Worm (Caenorhabditis elegans) whole organism, L2 larva: ENCODE measurements around the gene C37E2.10.

Experiments used
- C34F6.9 ChIP-seq: fragments of 150-350 bp; optimal IDR thresholded peaks from 2 replicates; lab custom pipeline; 2014; ENCODE audit warnings: missing biosample characterization, missing genetic modification characterization
- F13H6.1 ChIP-seq: sonication (generic microtip); optimal IDR thresholded peaks from 2 replicates; lab custom pipeline; 2016; ENCODE audit warnings: missing genetic modification characterization, missing compliant biosample characterization
- R02D3.7 ChIP-seq: fragments of 150-350 bp; optimal IDR thresholded peaks from 2 replicates; lab custom pipeline; 2014; ENCODE audit warnings: missing biosample characterization, missing genetic modification characterization
- Y55F3AM.14 ChIP-seq: fragments of 200-800 bp; sonication (Bioruptor generic); optimal IDR thresholded peaks from 2 replicates; lab custom pipeline; 2018; ENCODE audit warnings: mild to moderate bottlenecking, missing genetic modification characterization, missing compliant biosample characterization
- ZK546.5 ChIP-seq: sonication (generic microtip); optimal IDR thresholded peaks from 2 replicates; lab custom pipeline; 2017; ENCODE audit warnings: missing biosample characterization, missing genetic modification characterization
- alr-1 ChIP-seq: fragments of 150-350 bp; optimal IDR thresholded peaks from 2 replicates; lab custom pipeline; 2014; ENCODE audit warnings: missing biosample characterization, missing genetic modification characterization
- aly-2 ChIP-seq: fragments of 150-350 bp; optimal IDR thresholded peaks from 2 replicates; lab custom pipeline; 2014; ENCODE audit warnings: missing biosample characterization, missing genetic modification characterization
- ama-1 ChIP-seq: fragments of 150-350 bp; optimal IDR thresholded peaks from 2 replicates; lab custom pipeline; 2018; ENCODE audit warnings: inconsistent platforms
- blmp-1 ChIP-seq: sonication (generic microtip); optimal IDR thresholded peaks from 2 replicates; lab custom pipeline; 2017; ENCODE audit warnings: missing genetic modification characterization, mild to moderate bottlenecking, missing compliant biosample characterization, antibody characterized with exemption, moderate library complexity; ENCODE audit not compliant: insufficient read depth
- ceh-82 ChIP-seq: fragments of 150-350 bp; optimal IDR thresholded peaks from 2 replicates; lab custom pipeline; 2014; ENCODE audit warnings: missing biosample characterization, missing genetic modification characterization
- crh-2 ChIP-seq: sonication (generic microtip); optimal IDR thresholded peaks from 2 replicates; lab custom pipeline; 2017; ENCODE audit warnings: missing biosample characterization, missing genetic modification characterization
- dmd-4 ChIP-seq: sonication (generic microtip); optimal IDR thresholded peaks from 2 replicates; lab custom pipeline; 2017; ENCODE audit warnings: missing biosample characterization, missing genetic modification characterization
- egl-27 ChIP-seq: sonication (generic microtip); optimal IDR thresholded peaks from 3 replicates; lab custom pipeline; 2017; ENCODE audit warnings: missing biosample characterization, missing genetic modification reagents, missing genetic modification characterization
- elt-1 ChIP-seq: fragments of 150-350 bp; optimal IDR thresholded peaks from 2 replicates; lab custom pipeline; 2014; ENCODE audit warnings: missing biosample characterization, missing genetic modification characterization
- elt-3 ChIP-seq: sonication (generic microtip); optimal IDR thresholded peaks from 2 replicates; lab custom pipeline; 2017; ENCODE audit warnings: missing biosample characterization, missing genetic modification characterization
- fos-1 ChIP-seq: fragments of 150-350 bp; optimal IDR thresholded peaks from 2 replicates; lab custom pipeline; 2014; ENCODE audit warnings: missing biosample characterization, missing genetic modification characterization
- gmeb-1 ChIP-seq: fragments of 150-350 bp; optimal IDR thresholded peaks from 2 replicates; lab custom pipeline; 2014; ENCODE audit warnings: missing biosample characterization, missing genetic modification characterization
- lin-13 ChIP-seq: fragments of 150-350 bp; optimal IDR thresholded peaks from 2 replicates; lab custom pipeline; 2014; ENCODE audit warnings: missing biosample characterization, missing genetic modification reagents, missing genetic modification characterization
- mbf-1 ChIP-seq: sonication (generic microtip); optimal IDR thresholded peaks from 2 replicates; lab custom pipeline; 2017; ENCODE audit warnings: missing biosample characterization, missing genetic modification characterization
- nhr-10 ChIP-seq: sonication (generic microtip); optimal IDR thresholded peaks from 2 replicates; lab custom pipeline; 2017; ENCODE audit warnings: missing biosample characterization, missing genetic modification characterization
- nhr-11 ChIP-seq: fragments of 150-350 bp; optimal IDR thresholded peaks from 2 replicates; lab custom pipeline; 2014; ENCODE audit warnings: missing biosample characterization, missing genetic modification characterization
- nhr-12 ChIP-seq: fragments of 150-350 bp; optimal IDR thresholded peaks from 2 replicates; lab custom pipeline; 2014; ENCODE audit warnings: missing biosample characterization, missing genetic modification characterization
- nhr-129 ChIP-seq: fragments of 150-350 bp; optimal IDR thresholded peaks from 2 replicates; lab custom pipeline; 2014; ENCODE audit warnings: missing biosample characterization, missing genetic modification characterization
- nhr-21 ChIP-seq: fragments of 150-350 bp; optimal IDR thresholded peaks from 2 replicates; lab custom pipeline; 2014; ENCODE audit warnings: missing biosample characterization, missing genetic modification characterization
- nhr-23 ChIP-seq: fragments of 150-350 bp; optimal IDR thresholded peaks from 2 replicates; lab custom pipeline; 2014; ENCODE audit warnings: missing biosample characterization, missing genetic modification reagents, missing genetic modification characterization
- nhr-237 ChIP-seq: fragments of 150-350 bp; optimal IDR thresholded peaks from 2 replicates; lab custom pipeline; 2014; ENCODE audit warnings: missing biosample characterization, missing genetic modification characterization
- nhr-6 ChIP-seq: fragments of 150-350 bp; optimal IDR thresholded peaks from 2 replicates; lab custom pipeline; 2014; ENCODE audit warnings: missing biosample characterization, missing genetic modification characterization
- nhr-77 ChIP-seq: fragments of 150-350 bp; optimal IDR thresholded peaks from 2 replicates; lab custom pipeline; 2014; ENCODE audit warnings: missing biosample characterization, missing genetic modification characterization
- peb-1 ChIP-seq: fragments of 150-350 bp; optimal IDR thresholded peaks from 2 replicates; lab custom pipeline; 2014; ENCODE audit warnings: missing biosample characterization, missing genetic modification characterization
- skn-1 ChIP-seq: sonication (generic microtip); optimal IDR thresholded peaks from 2 replicates; lab custom pipeline; 2017; ENCODE audit warnings: missing biosample characterization, missing genetic modification characterization
- sma-3 ChIP-seq: sonication (generic microtip); optimal IDR thresholded peaks from 2 replicates; lab custom pipeline; 2016; ENCODE audit warnings: missing genetic modification reagents, missing genetic modification characterization, missing compliant biosample characterization
- sma-9 ChIP-seq, 2 experiments: fragments of 150-350 bp in 1 of 2; sonication (generic microtip) in 1 of 2; optimal IDR thresholded peaks; 2 replicates each; lab custom pipeline; 2014 to 2016; ENCODE audit warnings: missing genetic modification characterization in 2 of 2, mild to moderate bottlenecking in 1 of 2, missing biosample characterization in 1 of 2, missing compliant biosample characterization in 1 of 2, missing genetic modification reagents in 1 of 2, moderate library complexity in 1 of 2
- snpc-4 ChIP-seq: fragments of 150-350 bp; optimal IDR thresholded peaks from 2 replicates; lab custom pipeline; 2014; ENCODE audit warnings: missing biosample characterization, missing genetic modification characterization
- unc-39 ChIP-seq: fragments of 150-350 bp; optimal IDR thresholded peaks from 2 replicates; lab custom pipeline; 2014; ENCODE audit warnings: missing biosample characterization, missing genetic modification characterization
- unc-62 ChIP-seq: fragments of 150-350 bp; optimal IDR thresholded peaks from 2 replicates; lab custom pipeline; 2014; ENCODE audit warnings: missing biosample characterization, missing genetic modification reagents, missing genetic modification characterization
- ztf-1 ChIP-seq: fragments of 200-800 bp; sonication (Bioruptor generic); conservative IDR thresholded peaks from 2 replicates; pipeline ENCODE4 v1.3.6; 2022; ENCODE audit warnings: missing genetic modification characterization, missing compliant biosample characterization
- ztf-11 ChIP-seq: sonication (generic microtip); optimal IDR thresholded peaks from 2 replicates; lab custom pipeline; 2017; ENCODE audit warnings: missing biosample characterization, missing genetic modification characterization

Gene C37E2.10

ce11 chrX:14214520-14215023, 35.8 kb downstream of the C37E2.10 start, which contains the start of gene K06G5.1:
TSS of gene K06G5.1 (plus strand) at chrX:14214973.
- no peak for TF ChIP-seq elt-3
- TF ChIP-seq nhr-129 (tag; lab: Kevin White, UChicago) = no peak
- no peak for TF ChIP-seq nhr-77
- TF ChIP-seq crh-2 (tag; lab: Kevin White, UChicago) = peak; percentile 71
- TF ChIP-seq mbf-1 (tag; lab: Kevin White, UChicago) = no peak
- no peak for TF ChIP-seq nhr-6 (tag; lab: Kevin White, UChicago)
- TF ChIP-seq ZK546.5 (tag; lab: Kevin White, UChicago) = no peak
- TF ChIP-seq aly-2 (tag; lab: Kevin White, UChicago) = no peak
- peak; percentile 99 for TF ChIP-seq fos-1 (tag; lab: Kevin White, UChicago)
- TF ChIP-seq ztf-11 (tag; lab: Kevin White, UChicago) = no peak
- no peak for TF ChIP-seq nhr-11 (tag; lab: Kevin White, UChicago)
- TF ChIP-seq gmeb-1 (tag; lab: Kevin White, UChicago) = peak; percentile 35
- peak; percentile 60 for TF ChIP-seq sma-9 (GFP tag; optimal IDR thresholded peaks at IDR 0.05; lab: Kevin White, UChicago)
- no peak for TF ChIP-seq sma-9 (tag; optimal IDR thresholded peaks at IDR 0.05; lab: Kevin White, UChicago)
- TF ChIP-seq skn-1 (tag; lab: Kevin White, UChicago) = peak; percentile 25
- no peak for TF ChIP-seq R02D3.7 (tag; lab: Kevin White, UChicago)
- no peak for TF ChIP-seq nhr-10 (tag; lab: Kevin White, UChicago)
- TF ChIP-seq lin-13 (GFP tag; lab: Kevin White, UChicago) = no peak
- TF ChIP-seq ama-1 = no peak
- no peak for TF ChIP-seq alr-1 (tag; lab: Kevin White, UChicago)
- TF ChIP-seq blmp-1 = no peak
- no peak for TF ChIP-seq nhr-237 (tag; lab: Kevin White, UChicago)
- no peak for TF ChIP-seq ztf-1
- no peak for TF ChIP-seq C34F6.9
- TF ChIP-seq unc-62 (GFP tag; lab: Kevin White, UChicago) = no peak
- TF ChIP-seq nhr-12 (tag; lab: Kevin White, UChicago) = no peak
- peak; percentile 21 for TF ChIP-seq F13H6.1 (tag; lab: Kevin White, UChicago)
- TF ChIP-seq Y55F3AM.14 (GFP tag; lab: Kevin White, UChicago) = no peak
- TF ChIP-seq egl-27 (tag; lab: Kevin White, UChicago) = no peak
- no peak for TF ChIP-seq nhr-21 (tag; lab: Kevin White, UChicago)

ce11 chrX:14223156-14223555, 44.4 kb downstream of the C37E2.10 start, which contains the start of gene K06G5.3:
TSS of gene K06G5.3 (minus strand) at chrX:14223256.
- TF ChIP-seq nhr-12 (tag; lab: Kevin White, UChicago) (no peak), skn-1 (tag; lab: Kevin White, UChicago) (no peak), nhr-10 (tag; lab: Kevin White, UChicago) (no peak), R02D3.7 (tag; lab: Kevin White, UChicago) (no peak)

ce11 chrX:14225273-14225672, 46.5 kb downstream of the C37E2.10 start, which contains the start of gene cyp-13B2:
TSS of gene cyp-13B2 (plus strand) at chrX:14225573.
- TF ChIP-seq ceh-82 (tag; lab: Kevin White, UChicago) = no peak
- no peak for TF ChIP-seq ZK546.5 (tag; lab: Kevin White, UChicago)

ce11 chrX:14228764-14229163, 50.0 kb downstream of the C37E2.10 start:
- TF ChIP-seq ZK546.5 (tag; lab: Kevin White, UChicago) (no peak), nhr-23 (tag; lab: Kevin White, UChicago) (no peak), elt-3 (no peak), elt-1 (tag; lab: Kevin White, UChicago) (no peak), snpc-4 (tag; lab: Kevin White, UChicago) (no peak), unc-39 (tag; lab: Kevin White, UChicago) (no peak), egl-27 (tag; lab: Kevin White, UChicago) (peak; percentile 2), crh-2 (tag; lab: Kevin White, UChicago) (peak; percentile 15), ama-1 (no peak), C34F6.9 (no peak), nhr-10 (tag; lab: Kevin White, UChicago) (no peak), nhr-129 (tag; lab: Kevin White, UChicago) (peak; percentile 21), sma-3 (GFP tag; lab: Kevin White, UChicago) (peak; percentile 8), sma-9 (GFP tag; optimal IDR thresholded peaks at IDR 0.05; lab: Kevin White, UChicago) (peak; percentile 38), sma-9 (tag; optimal IDR thresholded peaks at IDR 0.05; lab: Kevin White, UChicago) (no peak), nhr-21 (tag; lab: Kevin White, UChicago) (peak; percentile 20), dmd-4 (tag; lab: Kevin White, UChicago) (no peak), peb-1 (tag; lab: Kevin White, UChicago) (no peak)
- TF ChIP-seq, all 48 proteins: peak for 6
